Fruit fly (Drosophila melanogaster) whole organism, embryonic: ENCODE data around the gene D1.

Source experiments
- Atf3 ChIP-seq: fragments of 200-800 bp; sonication (Bioruptor generic); optimal IDR thresholded peaks from 3 replicates; lab custom pipeline; 2016; ENCODE audit warnings: missing biosample characterization, missing genetic modification characterization
- Blimp-1 ChIP-seq: fragments of 200-800 bp; sonication (Bioruptor generic); optimal IDR thresholded peaks from 3 replicates; lab custom pipeline; 2018; ENCODE audit warnings: missing biosample characterization, missing genetic modification characterization, mild to moderate bottlenecking, moderate library complexity, missing genetic modification reagents
- CG10321 ChIP-seq: fragments of 200-800 bp; sonication (Bioruptor generic); IDR thresholded peaks from 2 replicates; pipeline ENCODE4 v1.3.6; 2022; ENCODE audit warnings: missing biosample characterization, missing genetic modification characterization
- CG10366 ChIP-seq: fragments of 200-800 bp; sonication (Bioruptor generic); IDR thresholded peaks from 2 replicates; pipeline ENCODE4 v1.3.6; 2022; ENCODE audit warnings: missing biosample characterization, missing genetic modification characterization
- CG10431 ChIP-seq: fragments of 200-800 bp; sonication (Bioruptor generic); optimal IDR thresholded peaks from 3 replicates; lab custom pipeline; 2018; ENCODE audit warnings: missing biosample characterization, mild to moderate bottlenecking, missing genetic modification characterization
- CG10543 ChIP-seq: fragments of 200-800 bp; sonication (Bioruptor generic); optimal IDR thresholded peaks from 3 replicates; lab custom pipeline; 2017; ENCODE audit warnings: missing biosample characterization, mild to moderate bottlenecking, missing genetic modification characterization, moderate library complexity
- CG10959 ChIP-seq: fragments of 200-800 bp; sonication (Bioruptor generic); IDR thresholded peaks from 2 replicates; pipeline ENCODE4 v1.3.6; 2022; ENCODE audit warnings: missing biosample characterization, missing genetic modification characterization
- CG13296 ChIP-seq: fragments of 200-800 bp; sonication (Bioruptor generic); optimal IDR thresholded peaks from 3 replicates; lab custom pipeline; 2018; ENCODE audit warnings: missing biosample characterization, mild to moderate bottlenecking, missing genetic modification characterization
- CG13424 ChIP-seq: fragments of 200-800 bp; sonication (Bioruptor generic); optimal IDR thresholded peaks from 2 replicates; lab custom pipeline; 2019; ENCODE audit warnings: missing biosample characterization, mild to moderate bottlenecking, missing genetic modification characterization, moderate library complexity
- CG13624 ChIP-seq: fragments of 200-800 bp; sonication (Bioruptor generic); optimal IDR thresholded peaks from 2 replicates; lab custom pipeline; 2016; ENCODE audit warnings: missing biosample characterization, missing genetic modification characterization
- CG14014 ChIP-seq: fragments of 200-800 bp; sonication (Bioruptor generic); IDR thresholded peaks from 2 replicates; pipeline ENCODE4 v1.3.6; 2022; ENCODE audit warnings: missing biosample characterization, missing genetic modification characterization
- CG14710 ChIP-seq: fragments of 200-800 bp; sonication (Bioruptor generic); optimal IDR thresholded peaks from 3 replicates; lab custom pipeline; 2019; ENCODE audit warnings: missing biosample characterization, mild to moderate bottlenecking, missing genetic modification characterization, moderate library complexity
- CG16863 ChIP-seq: fragments of 200-800 bp; sonication (Bioruptor generic); optimal IDR thresholded peaks from 3 replicates; lab custom pipeline; 2016; ENCODE audit warnings: missing biosample characterization, missing genetic modification characterization
- CG32532 ChIP-seq: fragments of 200-800 bp; sonication (Bioruptor generic); IDR thresholded peaks from 2 replicates; pipeline ENCODE4 v1.3.6; 2022; ENCODE audit warnings: missing biosample characterization, missing genetic modification characterization
- CG32767 ChIP-seq: fragments of 200-800 bp; sonication (Bioruptor generic); IDR thresholded peaks from 2 replicates; pipeline ENCODE4 v1.3.6; 2022; ENCODE audit warnings: missing biosample characterization, missing genetic modification characterization
- CG34376 ChIP-seq: fragments of 200-800 bp; sonication (Bioruptor generic); optimal IDR thresholded peaks from 2 replicates; lab custom pipeline; 2018; ENCODE audit warnings: missing biosample characterization, mild to moderate bottlenecking, missing genetic modification characterization
- CG3995 ChIP-seq: fragments of 200-800 bp; sonication (Bioruptor generic); optimal IDR thresholded peaks from 3 replicates; lab custom pipeline; 2016; ENCODE audit warnings: missing biosample characterization, missing genetic modification characterization
- CG4360 ChIP-seq: fragments of 200-800 bp; sonication (Bioruptor generic); IDR thresholded peaks from 2 replicates; pipeline ENCODE4 v1.3.6; 2022; ENCODE audit warnings: missing biosample characterization, missing genetic modification characterization
- CG7271 ChIP-seq: fragments of 200-800 bp; sonication (Bioruptor generic); optimal IDR thresholded peaks from 2 replicates; lab custom pipeline; 2018; ENCODE audit warnings: missing biosample characterization, mild to moderate bottlenecking, missing genetic modification characterization, moderate library complexity
- CG7839 ChIP-seq: fragments of 200-800 bp; sonication (Bioruptor generic); optimal IDR thresholded peaks from 3 replicates; lab custom pipeline; 2018; ENCODE audit warnings: missing biosample characterization, mild to moderate bottlenecking, missing genetic modification characterization, moderate library complexity
- CHES-1-like ChIP-seq: fragments of 200-800 bp; sonication (Bioruptor generic); optimal IDR thresholded peaks from 2 replicates; lab custom pipeline; 2016; ENCODE audit warnings: missing biosample characterization, missing genetic modification characterization
- HHEX ChIP-seq: fragments of 200-800 bp; sonication (Bioruptor generic); optimal IDR thresholded peaks from 3 replicates; lab custom pipeline; 2017; ENCODE audit warnings: missing biosample characterization, mild to moderate bottlenecking, missing genetic modification characterization, missing genetic modification reagents
- HLH54F ChIP-seq: fragments of 200-800 bp; sonication (Bioruptor generic); optimal IDR thresholded peaks from 3 replicates; lab custom pipeline; 2016; ENCODE audit warnings: missing biosample characterization, missing genetic modification characterization
- Hmr ChIP-seq: fragments of 200-800 bp; sonication (Bioruptor generic); optimal IDR thresholded peaks from 3 replicates; lab custom pipeline; 2017; ENCODE audit warnings: mild to moderate bottlenecking, missing biosample characterization, missing genetic modification reagents, missing genetic modification characterization
- Kr ChIP-seq: fragments of 200-800 bp; sonication (Bioruptor generic); optimal IDR thresholded peaks from 2 replicates; lab custom pipeline; 2017; ENCODE audit warnings: missing biosample characterization, mild to moderate bottlenecking, missing genetic modification characterization
- Lpt ChIP-seq: fragments of >200 bp; optimal IDR thresholded peaks from 2 replicates; lab custom pipeline; 2018; ENCODE audit warnings: missing biosample characterization, missing genetic modification characterization
- Mad ChIP-seq: fragments of 200-800 bp; sonication (Bioruptor generic); optimal IDR thresholded peaks from 2 replicates; lab custom pipeline; 2016; ENCODE audit warnings: missing biosample characterization, missing genetic modification characterization
- Mrtf ChIP-seq: fragments of 200-800 bp; sonication (Bioruptor generic); IDR thresholded peaks from 3 replicates; pipeline ENCODE4 v1.3.6; 2022; ENCODE audit warnings: missing biosample characterization, missing genetic modification characterization
- Nf-YA ChIP-seq: fragments of 200-800 bp; sonication (Bioruptor generic); IDR thresholded peaks from 2 replicates; pipeline ENCODE4 v1.3.6; 2022; ENCODE audit warnings: missing biosample characterization, missing genetic modification characterization
- Nf-YB ChIP-seq: fragments of 200-800 bp; sonication (Bioruptor generic); optimal IDR thresholded peaks from 3 replicates; lab custom pipeline; 2019; ENCODE audit warnings: missing biosample characterization, mild to moderate bottlenecking, missing genetic modification characterization, moderate library complexity
- Stat92E ChIP-seq, 3 experiments: fragments of >200 bp in 2 of 3; fragments of 200-800 bp in 1 of 3; sonication (Bioruptor generic) in 1 of 3; optimal IDR thresholded peaks; 2 replicates each; lab custom pipeline; 2017 to 2019; ENCODE audit warnings: missing biosample characterization in 3 of 3, missing genetic modification characterization in 3 of 3, mild to moderate bottlenecking in 1 of 3, moderate library complexity in 1 of 3
- Vsx1 ChIP-seq: fragments of 200-800 bp; sonication (Bioruptor generic); optimal IDR thresholded peaks from 2 replicates; lab custom pipeline; 2017; ENCODE audit warnings: missing biosample characterization, mild to moderate bottlenecking, missing genetic modification characterization, missing genetic modification reagents
- YL-1 ChIP-seq: fragments of 200-800 bp; sonication (Bioruptor generic); optimal IDR thresholded peaks from 3 replicates; lab custom pipeline; 2017; ENCODE audit warnings: missing biosample characterization, mild to moderate bottlenecking, missing genetic modification characterization
- abd-A ChIP-seq: fragments of 200-800 bp; sonication (Bioruptor generic); optimal IDR thresholded peaks from 3 replicates; lab custom pipeline; 2019; ENCODE audit warnings: missing biosample characterization, mild to moderate bottlenecking, missing genetic modification characterization, moderate library complexity
- ac ChIP-seq: fragments of 200-800 bp; sonication (Bioruptor generic); optimal IDR thresholded peaks from 3 replicates; lab custom pipeline; 2017; ENCODE audit warnings: missing biosample characterization, mild to moderate bottlenecking, missing genetic modification characterization
- bowl ChIP-seq: fragments of 200-800 bp; sonication (Bioruptor generic); IDR thresholded peaks from 2 replicates; pipeline ENCODE4 v1.3.6; 2022; ENCODE audit warnings: missing biosample characterization, missing genetic modification characterization
- cas ChIP-seq: fragments of 200-800 bp; sonication (Bioruptor generic); IDR thresholded peaks from 2 replicates; pipeline ENCODE4 v1.3.6; 2022; ENCODE audit warnings: missing biosample characterization, missing genetic modification characterization
- chn ChIP-seq: fragments of 200-800 bp; sonication (Bioruptor generic); optimal IDR thresholded peaks from 2 replicates; lab custom pipeline; 2016; ENCODE audit warnings: missing biosample characterization, missing genetic modification characterization
- cwo ChIP-seq: fragments of 200-800 bp; sonication (Bioruptor generic); optimal IDR thresholded peaks from 3 replicates; lab custom pipeline; 2017; ENCODE audit warnings: missing biosample characterization, missing genetic modification characterization, mild to moderate bottlenecking, moderate library complexity, missing genetic modification reagents
- lab ChIP-seq: fragments of 200-800 bp; sonication (Bioruptor generic); optimal IDR thresholded peaks from 3 replicates; lab custom pipeline; 2017; ENCODE audit warnings: missing biosample characterization, missing genetic modification characterization, mild to moderate bottlenecking, moderate library complexity, missing genetic modification reagents
- lilli ChIP-seq: fragments of 200-800 bp; sonication (Bioruptor generic); optimal IDR thresholded peaks from 3 replicates; lab custom pipeline; 2016; ENCODE audit warnings: missing biosample characterization, missing genetic modification characterization
- odd ChIP-seq: fragments of 200-800 bp; sonication (Bioruptor generic); optimal IDR thresholded peaks from 2 replicates; lab custom pipeline; 2017; ENCODE audit warnings: missing biosample characterization, mild to moderate bottlenecking, missing genetic modification characterization
- repo ChIP-seq: fragments of 200-800 bp; sonication (Bioruptor generic); optimal IDR thresholded peaks from 2 replicates; lab custom pipeline; 2016; ENCODE audit warnings: missing biosample characterization, missing genetic modification characterization
- run ChIP-seq: fragments of 200-800 bp; sonication (Bioruptor generic); optimal IDR thresholded peaks from 3 replicates; lab custom pipeline; 2018; ENCODE audit warnings: missing biosample characterization, mild to moderate bottlenecking, missing genetic modification characterization
- sd ChIP-seq: fragments of 200-800 bp; sonication (Bioruptor generic); optimal IDR thresholded peaks from 3 replicates; lab custom pipeline; 2018; ENCODE audit warnings: missing biosample characterization, mild to moderate bottlenecking, missing genetic modification characterization, moderate library complexity
- shn ChIP-seq: fragments of 200-800 bp; sonication (Bioruptor generic); optimal IDR thresholded peaks from 3 replicates; lab custom pipeline; 2016; ENCODE audit warnings: missing biosample characterization, missing genetic modification characterization
- sim ChIP-seq: fragments of 200-800 bp; sonication (Bioruptor generic); IDR thresholded peaks from 2 replicates; pipeline ENCODE4 v1.3.6; 2022; ENCODE audit warnings: missing biosample characterization, missing genetic modification characterization
- slou ChIP-seq: fragments of 200-800 bp; sonication (Bioruptor generic); optimal IDR thresholded peaks from 3 replicates; lab custom pipeline; 2016; ENCODE audit warnings: missing biosample characterization, missing genetic modification characterization
- sob ChIP-seq: fragments of 200-800 bp; sonication (Bioruptor generic); IDR thresholded peaks from 2 replicates; pipeline ENCODE4 v1.3.6; 2022; ENCODE audit warnings: missing biosample characterization, missing genetic modification characterization
- sug ChIP-seq: fragments of 200-800 bp; optimal IDR thresholded peaks from 2 replicates; lab custom pipeline; 2019; ENCODE audit warnings: missing biosample characterization, mild to moderate bottlenecking, missing genetic modification characterization, moderate library complexity
- wdn ChIP-seq: fragments of 200-800 bp; sonication (Bioruptor generic); IDR thresholded peaks from 2 replicates; pipeline ENCODE4 v1.3.6; 2022; ENCODE audit warnings: missing biosample characterization, missing genetic modification characterization

The D1 gene

DNA sequence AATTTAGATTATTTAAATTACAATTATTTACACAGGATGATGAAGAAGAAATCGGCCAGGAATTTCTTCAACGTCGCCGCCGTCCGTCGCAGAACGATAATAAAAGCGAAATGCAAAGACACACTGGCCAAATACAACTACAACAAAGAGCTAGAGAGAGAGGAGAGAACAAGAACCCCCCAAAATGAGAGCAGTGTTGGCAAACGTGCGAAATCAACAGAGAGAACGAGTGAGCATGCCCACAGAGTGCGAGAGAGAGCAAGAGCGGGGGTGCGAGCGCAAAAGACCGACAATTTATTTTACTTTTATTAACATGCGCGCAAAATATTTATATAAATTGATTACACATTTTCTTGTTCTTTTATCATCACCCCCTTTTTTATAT lies 3.6 kb downstream of the D1 start (continued):
- TF ChIP-seq CG10321 (GFP tag; lab: Robert Waterston, UW) = no peak; the same call in 1 of the 2 replicates
- TF ChIP-seq CG13296 (GFP tag; lab: Kevin White, UChicago) = peak; percentile 63
- peak; percentile 44 for TF ChIP-seq abd-A (tag; lab: Kevin White, UChicago)
- peak; percentile 29; the same call in 1 of the 2 replicates for TF ChIP-seq CG32767
- TF ChIP-seq CG3995 (GFP tag; lab: Kevin White, UChicago) = no peak
- TF ChIP-seq Lpt (GFP tag; lab: Kevin White, UChicago) = no peak
- TF ChIP-seq sd (tag; lab: Kevin White, UChicago) = peak; percentile 35
- no peak for TF ChIP-seq CG16863 (GFP tag; lab: Kevin White, UChicago)
- TF ChIP-seq Nf-YA (GFP tag; lab: Robert Waterston, UW) = no peak
- peak; percentile 0 for TF ChIP-seq HHEX (GFP tag; lab: Kevin White, UChicago)
- TF ChIP-seq Blimp-1 = no peak
- no peak for TF ChIP-seq Kr (GFP tag; lab: Kevin White, UChicago)
- no peak for TF ChIP-seq cas
- peak; percentile 60 for TF ChIP-seq lab (GFP tag; lab: Kevin White, UChicago)
- TF ChIP-seq Nf-YB (GFP tag; lab: Kevin White, UChicago) = no peak
- TF ChIP-seq CG10959 (GFP tag; lab: Robert Waterston, UW) = no peak
- no peak for TF ChIP-seq chn (GFP tag; lab: Kevin White, UChicago)
- TF ChIP-seq CG4360 (GFP tag; lab: Robert Waterston, UW) = peak; percentile 64
- TF ChIP-seq Mad = no peak
- peak; percentile 2 for TF ChIP-seq YL-1
- no peak for TF ChIP-seq ac (GFP tag; lab: Kevin White, UChicago)
- TF ChIP-seq shn (GFP tag; lab: Kevin White, UChicago) = no peak
- TF ChIP-seq Atf3 (GFP tag; lab: Kevin White, UChicago) = no peak
- peak; percentile 23 for TF ChIP-seq lilli (GFP tag; lab: Kevin White, UChicago)
- TF ChIP-seq Hmr = peak; percentile 59
- no peak for TF ChIP-seq CHES-1-like (GFP tag; lab: Kevin White, UChicago)
- TF ChIP-seq run (tag; lab: Kevin White, UChicago) = no peak
- peak; percentile 28 for TF ChIP-seq odd (GFP tag; lab: Kevin White, UChicago)
- no peak for TF ChIP-seq slou
- no peak for TF ChIP-seq CG7271 (tag; lab: Kevin White, UChicago)
- peak; percentile 74 for TF ChIP-seq CG32532 (GFP tag; lab: Robert Waterston, UW)
- TF ChIP-seq wdn (GFP tag; lab: Robert Waterston, UW) = 0 out of 2 replicates have a peak, but pooled peaks have one; percentile 29
- no peak for TF ChIP-seq CG10366 (GFP tag; lab: Robert Waterston, UW)
- TF ChIP-seq cwo (GFP tag; lab: Kevin White, UChicago) = no peak
- no peak for TF ChIP-seq CG34376
- no peak for TF ChIP-seq HLH54F (GFP tag; lab: Kevin White, UChicago)
- peak; percentile 78 for TF ChIP-seq CG14710 (tag; lab: Kevin White, UChicago)
- no peak for TF ChIP-seq bowl (GFP tag; lab: Robert Waterston, UW)
- peak; percentile 31; the same call in 1 of the 2 replicates for TF ChIP-seq CG14014 (GFP tag; lab: Robert Waterston, UW)
- TF ChIP-seq CG7839 (tag; lab: Kevin White, UChicago) = no peak
- TF ChIP-seq CG10543 (GFP tag; lab: Kevin White, UChicago) = peak; percentile 50
- no peak for TF ChIP-seq CG13624 (GFP tag; lab: Kevin White, UChicago)
- no peak for TF ChIP-seq Vsx1 (GFP tag; lab: Kevin White, UChicago)
- no peak for TF ChIP-seq Mrtf
- TF ChIP-seq CG13424 (tag; lab: Kevin White, UChicago) = no peak
- no peak for TF ChIP-seq sug
- 0 out of 2 replicates have a peak, but pooled peaks have one; percentile 22 for TF ChIP-seq sim
- no peak for TF ChIP-seq repo (GFP tag; lab: Kevin White, UChicago)
- TF ChIP-seq Stat92E (GFP tag; optimal IDR thresholded peaks at IDR 0.05; lab: Kevin White, UChicago) = no peak
- TF ChIP-seq sob (GFP tag; lab: Robert Waterston, UW) = peak; percentile 23; the same call in 1 of the 2 replicates
- TF ChIP-seq CG10431 (GFP tag; lab: Kevin White, UChicago) = peak; percentile 30
